Fruit fly (Drosophila melanogaster) Kc167 (cell line): Measurements from ENCODE around the gene Fign.

Experiments used
- Sin3A ChIP-seq: fragments of >200 bp; optimal IDR thresholded peaks from 2 replicates; lab custom pipeline; 2018; ENCODE audit warnings: missing external identifiers
- h ChIP-seq: fragments of >200 bp; optimal IDR thresholded peaks from 3 replicates; lab custom pipeline; 2018; ENCODE audit warnings: missing external identifiers
- insv ChIP-seq: fragments of >200 bp; optimal IDR thresholded peaks from 3 replicates; lab custom pipeline; 2018; ENCODE audit warnings: missing external identifiers
- psq ChIP-seq: fragments of >200 bp; optimal IDR thresholded peaks from 2 replicates; lab custom pipeline; 2017; ENCODE audit warnings: missing external identifiers
- ttk ChIP-seq: sonication (Bioruptor generic); optimal IDR thresholded peaks from 2 replicates; lab custom pipeline; 2017; ENCODE audit warnings: missing external identifiers

DNA sequence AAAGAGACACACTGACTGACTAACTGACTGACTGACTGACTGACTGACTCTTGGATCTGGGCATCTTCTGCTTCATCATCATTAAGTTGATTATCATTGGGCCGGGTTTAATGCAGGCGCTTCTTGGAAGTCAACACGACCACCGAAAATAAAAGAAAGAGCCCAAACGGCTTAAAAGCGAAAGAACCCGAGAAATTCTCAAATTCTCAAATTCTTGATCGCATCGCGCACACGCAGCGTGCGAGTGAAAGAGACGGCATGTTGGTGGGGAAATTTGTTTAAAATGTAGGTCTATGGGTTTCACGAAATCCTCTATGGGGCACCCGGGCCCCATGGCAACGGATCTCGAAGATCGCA lies 26.8 kb upstream of the Fign start:
- TF ChIP-seq h (lab: Kevin White, UChicago) (no peak), insv (lab: Kevin White, UChicago) (no peak), psq (lab: Kevin White, UChicago) (no peak), ttk (lab: Kevin White, UChicago) (no peak), Sin3A (lab: Kevin White, UChicago) (no peak)
